Worm (Caenorhabditis elegans) whole organism, L1 larva: ENCODE data around the gene nhr-71.

Experiments
- aly-2 ChIP-seq: fragments of 150-350 bp; optimal IDR thresholded peaks from 2 replicates; lab custom pipeline; 2014; ENCODE audit warnings: missing biosample characterization, missing genetic modification characterization
- ama-1 ChIP-seq: fragments of 150-350 bp; optimal IDR thresholded peaks from 2 replicates; lab custom pipeline; 2014
- ces-1 ChIP-seq: fragments of 150-350 bp; optimal IDR thresholded peaks from 2 replicates; lab custom pipeline; 2014; ENCODE audit warnings: missing biosample characterization, missing genetic modification reagents, missing genetic modification characterization
- lin-14 ChIP-seq: fragments of 200-800 bp; sonication (Bioruptor generic); optimal IDR thresholded peaks from 2 replicates; lab custom pipeline; 2018; ENCODE audit warnings: mild to moderate bottlenecking, missing genetic modification characterization, moderate library complexity, missing compliant biosample characterization
- lin-15B ChIP-seq: fragments of 150-350 bp; sonication (generic microtip); optimal IDR thresholded peaks from 3 replicates; lab custom pipeline; 2014; ENCODE audit warnings: missing biosample characterization, missing genetic modification characterization
- lin-39 ChIP-seq: fragments of 150-350 bp; optimal IDR thresholded peaks from 2 replicates; lab custom pipeline; 2014; ENCODE audit warnings: missing biosample characterization, missing genetic modification reagents, missing genetic modification characterization
- lir-3 ChIP-seq: sonication (generic microtip); optimal IDR thresholded peaks from 2 replicates; lab custom pipeline; 2016; ENCODE audit warnings: mild to moderate bottlenecking, missing genetic modification characterization, moderate library complexity, missing compliant biosample characterization; ENCODE audit not compliant: poor library complexity
- mdl-1 ChIP-seq, 2 experiments: fragments of 150-350 bp; optimal IDR thresholded peaks; 2 replicates each; lab custom pipeline; 2014 to 2017; ENCODE audit warnings: missing biosample characterization in 2 of 2, missing genetic modification characterization in 2 of 2, inconsistent platforms in 1 of 2
- nhr-237 ChIP-seq: fragments of 150-350 bp; optimal IDR thresholded peaks from 2 replicates; lab custom pipeline; 2014; ENCODE audit warnings: missing biosample characterization, missing genetic modification characterization
- nhr-76 ChIP-seq: sonication (generic microtip); optimal IDR thresholded peaks from 2 replicates; lab custom pipeline; 2017; ENCODE audit warnings: missing biosample characterization, missing genetic modification characterization
- snpc-4 ChIP-seq: fragments of 150-350 bp; optimal IDR thresholded peaks from 2 replicates; lab custom pipeline; 2014; ENCODE audit warnings: missing biosample characterization, missing genetic modification characterization
- tbx-2 ChIP-seq: sonication (generic microtip); optimal IDR thresholded peaks from 2 replicates; lab custom pipeline; 2016; ENCODE audit warnings: missing genetic modification characterization, missing compliant biosample characterization

DNA sequence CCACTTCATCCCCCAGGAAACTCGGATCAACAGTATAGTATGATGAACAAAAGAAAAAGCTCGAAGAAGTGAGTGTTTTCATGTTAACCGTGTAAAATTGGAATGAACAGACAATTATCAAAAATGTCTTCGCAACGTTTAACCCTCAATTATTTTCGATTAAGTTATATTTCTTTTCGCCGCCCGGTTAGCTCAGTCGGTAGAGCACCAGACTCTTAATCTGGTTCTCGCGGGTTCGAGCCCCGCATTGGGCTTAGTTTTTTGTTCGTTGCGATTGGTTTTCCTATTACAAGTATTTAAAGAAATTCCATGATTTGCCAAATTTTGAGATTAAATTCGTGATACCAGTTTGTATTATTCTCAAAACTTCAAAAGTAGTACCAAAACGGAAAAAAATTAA lies 17.4 kb upstream of the nhr-71 start:
- TF ChIP-seq lin-14 (GFP tag; lab: Kevin White, UChicago) (no peak), snpc-4 (tag; lab: Kevin White, UChicago) (no peak), lin-39 (no peak), aly-2 (tag; lab: Kevin White, UChicago) (no peak), tbx-2 (tag; lab: Kevin White, UChicago) (no peak), nhr-237 (no peak), ces-1 (GFP tag; lab: Kevin White, UChicago) (no peak), lir-3 (tag; lab: Kevin White, UChicago) (no peak), lin-15B (tag; lab: Kevin White, UChicago) (no peak), nhr-76 (no peak), ama-1 (lab: Kevin White, UChicago) (no peak), mdl-1 (tag; optimal IDR thresholded peaks at IDR 0.05; lab: Kevin White, UChicago) (no peak)
